Worm (Caenorhabditis elegans): ENCODE results near the gene Y110A2AL.6.

Gene Y110A2AL.6

ce11 chrII:2804949-2805348, 36.5 kb downstream of the Y110A2AL.6 start (continued):
- TF ChIP-seq ama-1 (optimal IDR thresholded peaks at IDR 0.05) (no peak), ama-1 (GFP tag; optimal IDR thresholded peaks at IDR 0.05) (no peak), B0035.1 (tag; optimal IDR thresholded peaks at IDR 0.05) (no peak), sptf-2 (GFP tag; optimal IDR thresholded peaks at IDR 0.05) (no peak), cebp-1 (GFP tag; IDR thresholded peaks at IDR 0.05) (no peak), cebp-1 (tag; optimal IDR thresholded peaks at IDR 0.05) (peak; percentile 46), him-1 (tag; optimal IDR thresholded peaks at IDR 0.05) (no peak), Y53G8AR.9 (GFP tag; conservative IDR thresholded peaks at IDR 0.05) (0 out of 2 replicates have a peak, but pooled peaks have one; percentile 29), ztf-26 (tag; optimal IDR thresholded peaks at IDR 0.05) (no peak), F57C9.4 (tag; optimal IDR thresholded peaks at IDR 0.05) (no peak), repo-1 (tag; optimal IDR thresholded peaks at IDR 0.05) (no peak), snpc-4 (GFP tag; optimal IDR thresholded peaks at IDR 0.05) (no peak), snpc-4 (tag; optimal IDR thresholded peaks at IDR 0.05) (no peak), hsf-1 (GFP tag; IDR thresholded peaks at IDR 0.05) (no peak), B0019.2 (GFP tag; conservative IDR thresholded peaks at IDR 0.05) (no peak), snpc-1.1 (tag; optimal IDR thresholded peaks at IDR 0.05; ENCODE audit: insufficient read depth) (no peak), F10E7.11 (tag; optimal IDR thresholded peaks at IDR 0.05) (no peak), madf-8 (GFP tag; conservative IDR thresholded peaks at IDR 0.05) (no peak), somi-1 (GFP tag; optimal IDR thresholded peaks at IDR 0.05) (no peak), nhr-80 (tag; optimal IDR thresholded peaks at IDR 0.05) (peak; percentile 65), nfya-2 (GFP tag; IDR thresholded peaks at IDR 0.05) (no peak), ztf-22 (GFP tag; optimal IDR thresholded peaks at IDR 0.05) (no peak), attf-3 (GFP tag; conservative IDR thresholded peaks at IDR 0.05) (no peak)

ce11 chrII:2804245-2804644, 37.2 kb downstream of the Y110A2AL.6 start:
- TF ChIP-seq egl-18 (GFP tag; IDR thresholded peaks at IDR 0.05) (no peak), cebp-1 (GFP tag; IDR thresholded peaks at IDR 0.05) (no peak), cebp-1 (tag; optimal IDR thresholded peaks at IDR 0.05) (peak; percentile 2), F23B12.7 (tag; optimal IDR thresholded peaks at IDR 0.05; ENCODE audit: insufficient read depth) (peak; percentile 36), somi-1 (GFP tag; optimal IDR thresholded peaks at IDR 0.05) (peak; percentile 45), hmg-1.2 (GFP tag; IDR thresholded peaks at IDR 0.05) (peak; percentile 33; the same call in 1 of the 2 replicates)

ce11 chrII:2802804-2803586, 38.4 kb downstream of the Y110A2AL.6 start:
- TF ChIP-seq T07F8.4 (tag; optimal IDR thresholded peaks at IDR 0.05) = no peak
- no peak for TF ChIP-seq cebp-1 (GFP tag; IDR thresholded peaks at IDR 0.05)
- peak; percentile 44 for TF ChIP-seq cebp-1 (tag; optimal IDR thresholded peaks at IDR 0.05)
- TF ChIP-seq ceh-100 (GFP tag; IDR thresholded peaks at IDR 0.05) = no peak
- no peak for TF ChIP-seq tbp1 (GFP tag; optimal IDR thresholded peaks at IDR 0.05)
- no peak for TF ChIP-seq ztf-18 (tag; optimal IDR thresholded peaks at IDR 0.05)
- peak; percentile 75 for TF ChIP-seq nhr-80 (tag; optimal IDR thresholded peaks at IDR 0.05)
- TF ChIP-seq lsl-1 (GFP tag; optimal IDR thresholded peaks at IDR 0.05) = no peak
- TF ChIP-seq unc-62 (GFP tag; optimal IDR thresholded peaks at IDR 0.05) = no peak
- TF ChIP-seq F52B5.7 (tag; optimal IDR thresholded peaks at IDR 0.05) = no peak
- peak; percentile 91 for TF ChIP-seq hmg-1.2 (GFP tag; IDR thresholded peaks at IDR 0.05)

- TF ChIP-seq nfyb-1 (GFP tag; IDR thresholded peaks at IDR 0.05) (no peak), dox-1 (GFP tag; IDR thresholded peaks at IDR 0.05) (no peak), zfh-2 (GFP tag; conservative IDR thresholded peaks at IDR 0.05) (peak; percentile 58; the same call in 1 of the 2 replicates), hmg-1.2 (GFP tag; IDR thresholded peaks at IDR 0.05) (peak; percentile 55)
Measured at ce11 chrII:2801764-2802163, 39.7 kb downstream of the Y110A2AL.6 start.
